Worm (Caenorhabditis elegans) whole organism, L1 larva: ENCODE data around the gene cth-2.

Experiments used
- ama-1 ChIP-seq: fragments of 150-350 bp; optimal IDR thresholded peaks from 2 replicates; lab custom pipeline; 2014
- lin-35 ChIP-seq, 2 experiments: fragments of 150-350 bp; optimal IDR thresholded peaks; 2 replicates each; lab custom pipeline; 2014; ENCODE audit warnings: missing biosample characterization in 2 of 2, missing genetic modification characterization in 2 of 2, missing genetic modification reagents in 2 of 2
- lir-3 ChIP-seq: sonication (generic microtip); optimal IDR thresholded peaks from 2 replicates; lab custom pipeline; 2016; ENCODE audit warnings: mild to moderate bottlenecking, missing genetic modification characterization, moderate library complexity, missing compliant biosample characterization; ENCODE audit not compliant: poor library complexity
- unc-62 ChIP-seq: fragments of 150-350 bp; optimal IDR thresholded peaks from 2 replicates; lab custom pipeline; 2014; ENCODE audit warnings: missing biosample characterization, missing genetic modification reagents, missing genetic modification characterization
- ztf-11 ChIP-seq, 2 experiments: sonication (generic microtip); optimal IDR thresholded peaks; 2 replicates each; lab custom pipeline; 2016 to 2017; ENCODE audit warnings: missing genetic modification characterization in 2 of 2, missing biosample characterization in 1 of 2, missing compliant biosample characterization in 1 of 2

- peak in 1 of 2 experiments; percentile 59 for TF ChIP-seq lin-35 (GFP tag; optimal IDR thresholded peaks at IDR 0.05; lab: Kevin White, UChicago)
- TF ChIP-seq lir-3 (tag; lab: Kevin White, UChicago): peak; percentile 37
- no peak for TF ChIP-seq ama-1 (lab: Kevin White, UChicago)
- TF ChIP-seq ztf-11 (tag; optimal IDR thresholded peaks at IDR 0.05; lab: Kevin White, UChicago): no peak
- no peak for TF ChIP-seq unc-62 (GFP tag; lab: Kevin White, UChicago)
These were observed 1.6 kb upstream of the cth-2 start for ce11 chrII:7059274-7059757.
